Fruit fly (Drosophila melanogaster): Measurements from ENCODE around the gene MTA1-like.

DNA sequence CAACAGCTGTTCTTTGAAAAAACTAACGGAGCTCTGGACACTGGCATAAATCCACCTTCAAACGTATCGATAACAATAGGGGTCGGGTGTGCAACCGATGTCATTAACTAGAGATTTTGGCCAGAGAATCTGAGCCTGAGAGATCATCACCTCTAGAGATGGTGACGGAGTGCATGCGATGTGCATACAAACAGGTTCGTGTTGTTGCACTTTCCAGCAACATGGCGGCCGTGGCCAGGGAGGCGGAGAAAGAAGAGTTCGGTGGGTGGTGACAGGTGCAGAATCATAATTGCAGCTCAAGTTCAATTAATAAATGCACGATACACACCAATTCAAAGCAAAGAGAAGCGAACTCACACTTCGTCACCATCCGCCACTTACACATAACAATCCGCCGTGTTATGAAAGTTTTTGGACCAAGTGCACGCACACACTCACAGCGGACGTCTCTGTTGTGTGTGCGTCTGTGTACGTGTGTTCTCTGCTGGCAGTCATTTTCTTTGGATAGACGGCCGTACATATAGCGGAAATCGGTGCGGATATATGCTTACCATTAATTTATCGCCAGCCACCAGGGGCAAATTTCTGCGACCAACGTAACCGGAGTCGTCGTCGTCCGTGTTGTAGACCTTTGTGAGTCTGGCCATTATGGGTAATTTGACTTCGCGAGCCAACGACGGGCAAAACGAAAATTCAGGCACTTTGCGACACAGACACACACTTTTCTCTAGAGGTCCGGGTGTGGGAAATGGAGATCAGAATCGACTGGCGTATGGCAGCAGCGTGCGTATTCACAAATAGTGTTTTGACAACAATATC is 10.7 kb upstream of the MTA1-like start:
- TF ChIP-seq Dll (optimal IDR thresholded peaks at IDR 0.05) (no peak), CG8478 (optimal IDR thresholded peaks at IDR 0.05) (no peak), EcR (GFP tag; optimal IDR thresholded peaks at IDR 0.05) (no peak), psq (optimal IDR thresholded peaks at IDR 0.05) (no peak)
